Worm (Caenorhabditis elegans): Measurements from ENCODE around the gene ZC373.2.

Gene ZC373.2

ce11 chrX:10017975-10018654, 40.1 kb downstream of the ZC373.2 start, which contains the start of gene F19C6.4:
Gene F19C6.4 (minus strand): TSS chrX:10018025.
- TF ChIP-seq sma-9 (GFP tag; optimal IDR thresholded peaks at IDR 0.05) (peak; percentile 4), sma-9 (tag; optimal IDR thresholded peaks at IDR 0.05) (no peak), C34F6.9 (tag; optimal IDR thresholded peaks at IDR 0.05) (no peak)

ce11 chrX:10009985-10010384, 48.2 kb downstream of the ZC373.2 start:
- no peak for TF ChIP-seq mab-5 (tag; optimal IDR thresholded peaks at IDR 0.05)

ce11 chrX:10008664-10009063, 49.6 kb downstream of the ZC373.2 start, which contains the start of gene F19C6.3:
Gene F19C6.3 (minus strand): TSS chrX:10008764.
- TF ChIP-seq nhr-23 (tag; optimal IDR thresholded peaks at IDR 0.05): no peak
- TF ChIP-seq zag-1 (tag; optimal IDR thresholded peaks at IDR 0.05): no peak
